Fruit fly (Drosophila melanogaster) whole organism, embryonic: ENCODE results near the gene Cad88C.
A peak's percentile ranks its signal among the peaks of the same experiment; 100 is the strongest.

Experiments
- Asciz ChIP-seq: fragments of 200-800 bp; sonication (Bioruptor generic); optimal IDR thresholded peaks from 2 replicates; lab custom pipeline; 2017; ENCODE audit warnings: missing biosample characterization, mild to moderate bottlenecking, missing genetic modification characterization, missing genetic modification reagents
- C15 ChIP-seq: fragments of 200-800 bp; sonication (Bioruptor generic); IDR thresholded peaks from 3 replicates; pipeline ENCODE4 v1.3.6; 2022; ENCODE audit warnings: missing biosample characterization, missing genetic modification characterization
- CG10959 ChIP-seq: fragments of 200-800 bp; sonication (Bioruptor generic); IDR thresholded peaks from 2 replicates; pipeline ENCODE4 v1.3.6; 2022; ENCODE audit warnings: missing biosample characterization, missing genetic modification characterization
- CG15269 ChIP-seq: fragments of 200-800 bp; sonication (Bioruptor generic); optimal IDR thresholded peaks from 2 replicates; lab custom pipeline; 2018; ENCODE audit warnings: missing biosample characterization, mild to moderate bottlenecking, missing genetic modification characterization, moderate library complexity
- CG16863 ChIP-seq: fragments of 200-800 bp; sonication (Bioruptor generic); optimal IDR thresholded peaks from 3 replicates; lab custom pipeline; 2016; ENCODE audit warnings: missing biosample characterization, missing genetic modification characterization
- CG17359 ChIP-seq: fragments of 200-800 bp; sonication (Bioruptor generic); optimal IDR thresholded peaks from 3 replicates; lab custom pipeline; 2018; ENCODE audit warnings: missing biosample characterization, mild to moderate bottlenecking, missing genetic modification characterization, moderate library complexity
- CG17361 ChIP-seq: fragments of 200-800 bp; sonication (Bioruptor generic); IDR thresholded peaks from 3 replicates; pipeline ENCODE4 v1.3.6; 2022; ENCODE audit warnings: missing biosample characterization, missing genetic modification characterization
- CG17385 ChIP-seq: fragments of 200-800 bp; sonication (Bioruptor generic); optimal IDR thresholded peaks from 3 replicates; lab custom pipeline; 2018; ENCODE audit warnings: missing biosample characterization, mild to moderate bottlenecking, missing genetic modification characterization
- CG17568 ChIP-seq: fragments of 200-800 bp; sonication (Bioruptor generic); optimal IDR thresholded peaks from 2 replicates; lab custom pipeline; 2018; ENCODE audit warnings: missing biosample characterization, mild to moderate bottlenecking, missing genetic modification characterization, moderate library complexity
- CG17612 ChIP-seq: fragments of 200-800 bp; sonication (Bioruptor generic); IDR thresholded peaks from 2 replicates; pipeline ENCODE4 v1.3.6; 2022; ENCODE audit warnings: missing biosample characterization, missing genetic modification characterization
- CG18262 ChIP-seq: fragments of 200-800 bp; optimal IDR thresholded peaks from 3 replicates; lab custom pipeline; 2019; ENCODE audit warnings: missing biosample characterization, mild to moderate bottlenecking, missing genetic modification characterization, moderate library complexity
- CG2199 ChIP-seq: fragments of 200-800 bp; sonication (Bioruptor generic); IDR thresholded peaks from 3 replicates; pipeline ENCODE4 v1.3.6; 2022; ENCODE audit warnings: missing biosample characterization, missing genetic modification characterization
- CG2202 ChIP-seq: fragments of 200-800 bp; sonication (Bioruptor generic); optimal IDR thresholded peaks from 2 replicates; lab custom pipeline; 2018; ENCODE audit warnings: missing biosample characterization, mild to moderate bottlenecking, missing genetic modification characterization
- CG32767 ChIP-seq: fragments of 200-800 bp; sonication (Bioruptor generic); IDR thresholded peaks from 2 replicates; pipeline ENCODE4 v1.3.6; 2022; ENCODE audit warnings: missing biosample characterization, missing genetic modification characterization
- CG33213 ChIP-seq: fragments of 200-800 bp; sonication (Bioruptor generic); optimal IDR thresholded peaks from 3 replicates; lab custom pipeline; 2016; ENCODE audit warnings: missing biosample characterization, missing genetic modification characterization
- CG3726 ChIP-seq: fragments of 200-800 bp; sonication (Bioruptor generic); IDR thresholded peaks from 3 replicates; pipeline ENCODE4, ENCODE4 v1.3.6; 2022; ENCODE audit warnings: missing biosample characterization, missing genetic modification characterization
- CG4328 ChIP-seq: fragments of 200-800 bp; sonication (Bioruptor generic); optimal IDR thresholded peaks from 3 replicates; lab custom pipeline; 2017; ENCODE audit warnings: missing biosample characterization, missing genetic modification reagents, missing genetic modification characterization
- CG4820 ChIP-seq: fragments of 200-800 bp; sonication (Bioruptor generic); optimal IDR thresholded peaks from 3 replicates; lab custom pipeline; 2016; ENCODE audit warnings: missing biosample characterization, missing genetic modification characterization
- CG7271 ChIP-seq: fragments of 200-800 bp; sonication (Bioruptor generic); optimal IDR thresholded peaks from 2 replicates; lab custom pipeline; 2018; ENCODE audit warnings: missing biosample characterization, mild to moderate bottlenecking, missing genetic modification characterization, moderate library complexity
- Doc2 ChIP-seq: fragments of 200-800 bp; sonication (Bioruptor generic); IDR thresholded peaks from 2 replicates; pipeline ENCODE4 v1.3.6; 2022; ENCODE audit warnings: missing biosample characterization, missing genetic modification characterization
- Drgx ChIP-seq: fragments of 200-800 bp; sonication (Bioruptor generic); IDR thresholded peaks from 2 replicates; pipeline ENCODE4 v1.3.6; 2022; ENCODE audit warnings: missing biosample characterization, missing genetic modification characterization
- Eip74EF ChIP-seq, 2 experiments: fragments of 200-800 bp in 1 of 2; fragments of >200 bp in 1 of 2; sonication (Bioruptor generic) in 1 of 2; optimal IDR thresholded peaks; 2 replicates each; lab custom pipeline; 2017 to 2019; ENCODE audit warnings: missing biosample characterization in 2 of 2, missing genetic modification characterization in 2 of 2, mild to moderate bottlenecking in 1 of 2, moderate library complexity in 1 of 2
- Elba2 ChIP-seq: fragments of 200-800 bp; sonication (Bioruptor generic); optimal IDR thresholded peaks from 3 replicates; lab custom pipeline; 2016; ENCODE audit warnings: missing biosample characterization, missing genetic modification characterization
- Ets65A ChIP-seq: fragments of 200-800 bp; sonication (Bioruptor generic); peaks from one replicate; lab custom pipeline; 2016; ENCODE audit warnings: missing biosample characterization, missing genetic modification characterization
- H2.0 ChIP-seq: fragments of 200-800 bp; sonication (Bioruptor generic); IDR thresholded peaks from 2 replicates; pipeline ENCODE4 v1.3.6; 2022; ENCODE audit warnings: missing biosample characterization, missing genetic modification characterization
- Hr51 ChIP-seq, 2 experiments: fragments of 200-800 bp; sonication (Bioruptor generic); optimal IDR thresholded peaks; 2 replicates in 1 of 2; 3 replicates in 1 of 2; lab custom pipeline; 2016 to 2018; ENCODE audit warnings: missing biosample characterization in 2 of 2, missing genetic modification characterization in 2 of 2, mild to moderate bottlenecking in 1 of 2, moderate library complexity in 1 of 2
- Neu2 ChIP-seq: fragments of 200-800 bp; sonication (Bioruptor generic); optimal IDR thresholded peaks from 3 replicates; lab custom pipeline; 2016; ENCODE audit warnings: missing biosample characterization, missing genetic modification characterization, borderline replicate concordance
- Nf-YA ChIP-seq: fragments of 200-800 bp; sonication (Bioruptor generic); IDR thresholded peaks from 2 replicates; pipeline ENCODE4 v1.3.6; 2022; ENCODE audit warnings: missing biosample characterization, missing genetic modification characterization
- NfI ChIP-seq: fragments of 200-800 bp; sonication (Bioruptor generic); optimal IDR thresholded peaks from 3 replicates; lab custom pipeline; 2018; ENCODE audit warnings: missing biosample characterization, mild to moderate bottlenecking, missing genetic modification characterization, moderate library complexity
- Rx ChIP-seq: fragments of 200-800 bp; sonication (Bioruptor generic); IDR thresholded peaks from 2 replicates; pipeline ENCODE4 v1.3.6; 2022; ENCODE audit warnings: missing biosample characterization, missing genetic modification characterization
- ato ChIP-seq: fragments of 200-800 bp; sonication (Bioruptor generic); IDR thresholded peaks from 2 replicates; pipeline ENCODE4 v1.3.6; 2022; ENCODE audit warnings: missing biosample characterization, missing genetic modification characterization; ENCODE audit not compliant: partially characterized antibody
- bbx ChIP-seq: fragments of 200-800 bp; sonication (Bioruptor generic); IDR thresholded peaks from 2 replicates; pipeline ENCODE4 v1.3.6; 2022; ENCODE audit warnings: missing biosample characterization, missing genetic modification characterization; ENCODE audit not compliant: partially characterized antibody
- croc ChIP-seq: fragments of 200-800 bp; sonication (Bioruptor generic); conservative IDR thresholded peaks from 3 replicates; pipeline ENCODE4 v1.3.6; 2022; ENCODE audit warnings: missing biosample characterization, missing genetic modification characterization
- dan ChIP-seq: fragments of 200-800 bp; sonication (Bioruptor generic); IDR thresholded peaks from 2 replicates; pipeline ENCODE4 v1.3.6; 2022; ENCODE audit warnings: missing biosample characterization, missing genetic modification characterization
- dmrt11E ChIP-seq: fragments of 200-800 bp; sonication (Bioruptor generic); optimal IDR thresholded peaks from 3 replicates; lab custom pipeline; 2018; ENCODE audit warnings: missing biosample characterization, mild to moderate bottlenecking, missing genetic modification characterization, moderate library complexity
- ems ChIP-seq: fragments of 200-800 bp; sonication (Bioruptor generic); optimal IDR thresholded peaks from 3 replicates; lab custom pipeline; 2016; ENCODE audit warnings: missing biosample characterization, missing genetic modification characterization
- esg ChIP-seq: fragments of 200-800 bp; sonication (Bioruptor generic); conservative IDR thresholded peaks from 2 replicates; pipeline ENCODE4 v1.3.6; 2022; ENCODE audit warnings: missing biosample characterization, missing genetic modification characterization
- fd64A ChIP-seq: fragments of 200-800 bp; sonication (Bioruptor generic); optimal IDR thresholded peaks from 3 replicates; lab custom pipeline; 2018; ENCODE audit warnings: missing biosample characterization, mild to moderate bottlenecking, missing genetic modification characterization
- grau ChIP-seq: fragments of 200-800 bp; optimal IDR thresholded peaks from 3 replicates; lab custom pipeline; 2019; ENCODE audit warnings: missing biosample characterization, mild to moderate bottlenecking, missing genetic modification characterization, moderate library complexity
- h ChIP-seq: fragments of >200 bp; optimal IDR thresholded peaks from 2 replicates; lab custom pipeline; 2017
- jumu ChIP-seq: fragments of 200-800 bp; sonication (Bioruptor generic); optimal IDR thresholded peaks from 3 replicates; lab custom pipeline; 2016; ENCODE audit warnings: missing biosample characterization, missing genetic modification characterization
- kah ChIP-seq: fragments of 200-800 bp; sonication (Bioruptor generic); optimal IDR thresholded peaks from 2 replicates; lab custom pipeline; 2018; ENCODE audit warnings: missing biosample characterization, mild to moderate bottlenecking, missing genetic modification characterization
- kay ChIP-seq: fragments of 200-800 bp; sonication (Bioruptor generic); optimal IDR thresholded peaks from 2 replicates; lab custom pipeline; 2016; ENCODE audit warnings: missing biosample characterization, missing genetic modification characterization
- lbe ChIP-seq: fragments of 200-800 bp; sonication (Bioruptor generic); optimal IDR thresholded peaks from 2 replicates; lab custom pipeline; 2016; ENCODE audit warnings: missing biosample characterization, mild to moderate bottlenecking, missing genetic modification characterization
- maf-S ChIP-seq: fragments of 200-800 bp; sonication (Bioruptor generic); optimal IDR thresholded peaks from 2 replicates; lab custom pipeline; 2016; ENCODE audit warnings: missing biosample characterization, missing genetic modification characterization
- mirr ChIP-seq: fragments of 200-800 bp; sonication (Bioruptor generic); optimal IDR thresholded peaks from 3 replicates; lab custom pipeline; 2018; ENCODE audit warnings: missing biosample characterization, mild to moderate bottlenecking, missing genetic modification characterization
- org-1 ChIP-seq: fragments of 200-800 bp; sonication (Bioruptor generic); optimal IDR thresholded peaks from 2 replicates; lab custom pipeline; 2017; ENCODE audit warnings: missing biosample characterization, missing genetic modification characterization
- phol ChIP-seq: fragments of 200-800 bp; sonication (Bioruptor generic); optimal IDR thresholded peaks from 3 replicates; lab custom pipeline; 2018; ENCODE audit warnings: missing biosample characterization, mild to moderate bottlenecking, missing genetic modification characterization, moderate library complexity
- so ChIP-seq: fragments of 200-800 bp; sonication (Bioruptor generic); IDR thresholded peaks from 3 replicates; pipeline ENCODE4 v1.3.6; 2022; ENCODE audit warnings: missing biosample characterization, missing genetic modification characterization
- ssp ChIP-seq: fragments of 200-800 bp; sonication (Bioruptor generic); IDR thresholded peaks from 2 replicates; pipeline ENCODE4 v1.3.6; 2022; ENCODE audit warnings: missing biosample characterization, missing genetic modification characterization
- z ChIP-seq: fragments of 200-800 bp; sonication (Bioruptor generic); IDR thresholded peaks from 3 replicates; pipeline ENCODE4 v1.3.6; 2022; ENCODE audit warnings: missing biosample characterization, missing genetic modification characterization

Cad88C gene

dm6 chr3R:14674762-14675161, 44.5 kb downstream of the Cad88C start (continued):
- TF ChIP-seq CG7271 (tag; lab: Kevin White, UChicago), result peak; percentile 34
- no peak for TF ChIP-seq ems
- peak; percentile 89 for TF ChIP-seq dmrt11E (tag; lab: Kevin White, UChicago)
- no peak for TF ChIP-seq Doc2 (GFP tag; lab: Robert Waterston, UW)
- TF ChIP-seq C15 (GFP tag; lab: Robert Waterston, UW), result no peak
- TF ChIP-seq lbe, result no peak
- peak; percentile 80 for TF ChIP-seq Ets65A (GFP tag; lab: Kevin White, UChicago)
- TF ChIP-seq CG4328 (GFP tag; lab: Kevin White, UChicago), result no peak
- no peak for TF ChIP-seq NfI (GFP tag; lab: Kevin White, UChicago)
- TF ChIP-seq Neu2 (GFP tag; lab: Kevin White, UChicago), result peak; percentile 44
- TF ChIP-seq CG32767 (GFP tag; lab: Robert Waterston, UW), result peak; percentile 57; the same call in 1 of the 2 replicates
- 0 out of 3 replicates have a peak, but pooled peaks have one; percentile 67 for TF ChIP-seq CG3726 (GFP tag; lab: Robert Waterston, UW)
- TF ChIP-seq CG16863, result peak; percentile 45
- TF ChIP-seq CG17385 (GFP tag; lab: Kevin White, UChicago), result peak; percentile 34
- peak; percentile 63 for TF ChIP-seq H2.0 (GFP tag; lab: Robert Waterston, UW)
- TF ChIP-seq bbx (GFP tag; lab: Robert Waterston, UW), result no peak
- peak; percentile 70 for TF ChIP-seq CG4820 (GFP tag; lab: Kevin White, UChicago)
- TF ChIP-seq ssp (GFP tag; lab: Robert Waterston, UW), result peak; percentile 41; the same call in 1 of the 2 replicates
- peak; percentile 61 for TF ChIP-seq CG17359 (tag; lab: Kevin White, UChicago)
- peak; percentile 54 for TF ChIP-seq esg
- TF ChIP-seq Nf-YA, result 0 out of 2 replicates have a peak, but pooled peaks have one; percentile 32
- TF ChIP-seq mirr (GFP tag; lab: Kevin White, UChicago), result no peak
- TF ChIP-seq fd64A (GFP tag; lab: Kevin White, UChicago), result peak; percentile 4
- TF ChIP-seq so (GFP tag; lab: Robert Waterston, UW), result peak; percentile 75; the same call in 1 of the 3 replicates
- TF ChIP-seq croc (GFP tag; lab: Robert Waterston, UW), result peak; percentile 67
- TF ChIP-seq phol (tag; lab: Kevin White, UChicago), result peak; percentile 79
- TF ChIP-seq ato (GFP tag; lab: Robert Waterston, UW), result no peak
- TF ChIP-seq Eip74EF (GFP tag; optimal IDR thresholded peaks at IDR 0.05; lab: Kevin White, UChicago), result peak in 1 of 2 experiments; percentile 0
- peak; percentile 63; the same call in 2 of the 3 replicates for TF ChIP-seq CG2199 (GFP tag; lab: Robert Waterston, UW)
- TF ChIP-seq dan (GFP tag; lab: Robert Waterston, UW), result peak; percentile 63; the same call in 1 of the 2 replicates
- peak; percentile 91 for TF ChIP-seq CG10959
- peak; percentile 64 for TF ChIP-seq Rx (GFP tag; lab: Robert Waterston, UW)
- TF ChIP-seq grau (tag; lab: Kevin White, UChicago), result peak; percentile 57
- peak; percentile 24 for TF ChIP-seq Asciz (GFP tag; lab: Kevin White, UChicago)
- no peak for TF ChIP-seq CG17612 (GFP tag; lab: Robert Waterston, UW)
- no peak for TF ChIP-seq maf-S (GFP tag; lab: Kevin White, UChicago)
- peak; percentile 89 for TF ChIP-seq CG18262 (tag; lab: Kevin White, UChicago)
- TF ChIP-seq Elba2, result peak; percentile 69
- TF ChIP-seq CG15269 (tag; lab: Kevin White, UChicago), result peak; percentile 31
- peak; percentile 1 for TF ChIP-seq kah (GFP tag; lab: Kevin White, UChicago)
- no peak for TF ChIP-seq jumu
- peak; percentile 65 for TF ChIP-seq Drgx (GFP tag; lab: Robert Waterston, UW)
- TF ChIP-seq z, result peak; percentile 51; the same call in 1 of the 3 replicates
- TF ChIP-seq CG17568, result no peak
- peak; percentile 45 for TF ChIP-seq CG33213 (GFP tag; lab: Kevin White, UChicago)
- TF ChIP-seq h (lab: Kevin White, UChicago), result no peak
- peak; percentile 36 for TF ChIP-seq CG2202 (tag; lab: Kevin White, UChicago)
- peak; percentile 47 to 48 for TF ChIP-seq Hr51 (GFP tag; optimal IDR thresholded peaks at IDR 0.05; lab: Kevin White, UChicago)
- TF ChIP-seq kay (GFP tag; lab: Kevin White, UChicago), result peak; percentile 38
- TF ChIP-seq CG17361 (GFP tag; lab: Robert Waterston, UW), result peak; percentile 75
- peak; percentile 35 for TF ChIP-seq org-1 (GFP tag; lab: Kevin White, UChicago)
